Worm (Caenorhabditis elegans) whole organism, L4 larva: ENCODE data around the gene gon-4.

Experiments
- F10B5.3 ChIP-seq: sonication (generic microtip); optimal IDR thresholded peaks from 2 replicates; lab custom pipeline; 2016; ENCODE audit warnings: mild to moderate bottlenecking, missing genetic modification characterization, missing compliant biosample characterization
- F26F4.8 ChIP-seq: fragments of 200-800 bp; sonication (Bioruptor generic); conservative IDR thresholded peaks from 2 replicates; pipeline ENCODE4 v1.3.6; 2022; ENCODE audit warnings: missing genetic modification characterization, missing compliant biosample characterization
- F37D6.2 ChIP-seq: sonication (generic microtip); optimal IDR thresholded peaks from 2 replicates; lab custom pipeline; 2016; ENCODE audit warnings: mild to moderate bottlenecking, missing genetic modification characterization, missing compliant biosample characterization
- R02D3.7 ChIP-seq: fragments of 150-350 bp; sonication (generic microtip); optimal IDR thresholded peaks from 3 replicates; lab custom pipeline; 2014; ENCODE audit warnings: missing biosample characterization, missing genetic modification characterization
- Y105C5A.15 ChIP-seq: fragments of 200-800 bp; sonication (Bioruptor generic); IDR thresholded peaks from 2 replicates; pipeline ENCODE4 v1.3.6; 2022; ENCODE audit warnings: missing genetic modification characterization, missing compliant biosample characterization
- Y75B8A.6 ChIP-seq: fragments of 200-800 bp; sonication (Bioruptor generic); IDR thresholded peaks from 2 replicates; pipeline ENCODE4 v1.3.6; 2022; ENCODE audit warnings: missing genetic modification reagents, missing genetic modification characterization, missing compliant biosample characterization
- aly-2 ChIP-seq: sonication (generic microtip); optimal IDR thresholded peaks from 2 replicates; lab custom pipeline; 2018; ENCODE audit warnings: missing biosample characterization, missing genetic modification characterization
- ama-1 ChIP-seq: fragments of 150-350 bp; optimal IDR thresholded peaks from 2 replicates; lab custom pipeline; 2014; ENCODE audit warnings: inconsistent platforms, mixed read lengths
- ceh-62 ChIP-seq: sonication (generic microtip); optimal IDR thresholded peaks from 2 replicates; lab custom pipeline; 2017; ENCODE audit warnings: missing biosample characterization, missing genetic modification characterization
- daf-16 ChIP-seq, 3 experiments: sonication (generic microtip); optimal IDR thresholded peaks; 2 replicates each; lab custom pipeline; 2016 to 2017; ENCODE audit warnings: missing genetic modification characterization in 3 of 3, missing genetic modification reagents in 3 of 3, mild to moderate bottlenecking in 2 of 3, missing compliant biosample characterization in 2 of 3, missing biosample characterization in 1 of 3, moderate library complexity in 1 of 3
- daf-19 ChIP-seq: fragments of 200-800 bp; sonication (Bioruptor generic); conservative IDR thresholded peaks from 2 replicates; pipeline ENCODE4 v1.3.6; 2022; ENCODE audit warnings: missing genetic modification characterization, missing compliant biosample characterization
- dmd-6 ChIP-seq: fragments of 200-800 bp; sonication (Bioruptor generic); IDR thresholded peaks from 2 replicates; pipeline ENCODE4 v1.3.6; 2022; ENCODE audit warnings: missing genetic modification reagents, missing genetic modification characterization, missing compliant biosample characterization
- dmd-8 ChIP-seq: fragments of 200-800 bp; sonication (Bioruptor generic); IDR thresholded peaks from 2 replicates; pipeline ENCODE4 v1.3.6; 2022; ENCODE audit warnings: missing genetic modification characterization, missing compliant biosample characterization
- dmd-9 ChIP-seq: fragments of 200-800 bp; sonication (Bioruptor generic); IDR thresholded peaks from 2 replicates; pipeline ENCODE4 v1.3.6; 2022; ENCODE audit warnings: missing genetic modification reagents, missing genetic modification characterization, missing compliant biosample characterization
- duxl-1 ChIP-seq: sonication (generic microtip); optimal IDR thresholded peaks from 2 replicates; lab custom pipeline; 2016; ENCODE audit warnings: mild to moderate bottlenecking, missing genetic modification characterization, moderate library complexity, missing compliant biosample characterization; ENCODE audit not compliant: poor library complexity
- dve-1 ChIP-seq: sonication (generic microtip); optimal IDR thresholded peaks from 2 replicates; lab custom pipeline; 2017; ENCODE audit warnings: antibody characterized with exemption, mild to moderate bottlenecking, missing genetic modification characterization, missing compliant biosample characterization; ENCODE audit not compliant: insufficient read depth
- fkh-10 ChIP-seq: fragments of 150-350 bp; optimal IDR thresholded peaks from 2 replicates; lab custom pipeline; 2014; ENCODE audit warnings: missing biosample characterization, missing genetic modification reagents, missing genetic modification characterization
- gei-8 ChIP-seq: fragments of 200-800 bp; sonication (Bioruptor generic); optimal IDR thresholded peaks from 2 replicates; lab custom pipeline; 2018; ENCODE audit warnings: mild to moderate bottlenecking, missing genetic modification characterization, missing compliant biosample characterization
- hlh-11 ChIP-seq: fragments of 200-800 bp; sonication (Bioruptor generic); optimal IDR thresholded peaks from 2 replicates; lab custom pipeline; 2018; ENCODE audit warnings: mild to moderate bottlenecking, missing genetic modification characterization, missing compliant biosample characterization
- hlh-30 ChIP-seq: sonication (generic microtip); optimal IDR thresholded peaks from 2 replicates; lab custom pipeline; 2017; ENCODE audit warnings: antibody characterized with exemption, mild to moderate bottlenecking, missing genetic modification characterization, missing compliant biosample characterization; ENCODE audit not compliant: insufficient read depth
- lim-7 ChIP-seq: fragments of 200-800 bp; sonication (Bioruptor generic); IDR thresholded peaks from 2 replicates; pipeline ENCODE4 v1.3.6; 2022; ENCODE audit warnings: missing genetic modification characterization, missing compliant biosample characterization
- lin-1 ChIP-seq: fragments of 200-800 bp; sonication (Bioruptor generic); IDR thresholded peaks from 2 replicates; pipeline ENCODE4 v1.3.6; 2022; ENCODE audit warnings: missing genetic modification reagents, missing genetic modification characterization, missing compliant biosample characterization
- lin-13 ChIP-seq: fragments of 150-350 bp; optimal IDR thresholded peaks from 2 replicates; lab custom pipeline; 2014; ENCODE audit warnings: missing biosample characterization, missing genetic modification reagents, missing genetic modification characterization
- lin-15B ChIP-seq: fragments of 150-350 bp; sonication (generic microtip); optimal IDR thresholded peaks from 3 replicates; lab custom pipeline; 2014; ENCODE audit warnings: missing biosample characterization, missing genetic modification characterization
- lin-29 ChIP-seq: fragments of 200-800 bp; sonication (Bioruptor generic); IDR thresholded peaks from 2 replicates; pipeline ENCODE4 v1.3.6; 2022; ENCODE audit warnings: missing genetic modification reagents, missing genetic modification characterization, missing compliant biosample characterization
- lir-3 ChIP-seq: sonication (generic microtip); optimal IDR thresholded peaks from 2 replicates; lab custom pipeline; 2016; ENCODE audit warnings: mild to moderate bottlenecking, missing genetic modification characterization, missing compliant biosample characterization
- madf-5 ChIP-seq, 2 experiments: fragments of 200-800 bp; sonication (Bioruptor generic); IDR thresholded peaks; 2 replicates each; pipeline ENCODE4 v1.3.6; 2022; ENCODE audit warnings: missing compliant biosample characterization in 2 of 2, missing genetic modification characterization in 2 of 2
- mdt-29 ChIP-seq: fragments of 200-800 bp; sonication (Bioruptor generic); IDR thresholded peaks from 2 replicates; pipeline ENCODE4 v1.3.6; 2022; ENCODE audit warnings: missing genetic modification reagents, missing genetic modification characterization, missing compliant biosample characterization
- mxl-2 ChIP-seq: fragments of 200-800 bp; sonication (Bioruptor generic); conservative IDR thresholded peaks from 2 replicates; pipeline ENCODE4 v1.3.6; 2022; ENCODE audit warnings: missing genetic modification reagents, missing genetic modification characterization, missing compliant biosample characterization
- mxl-3 ChIP-seq: fragments of 200-800 bp; sonication (Bioruptor generic); optimal IDR thresholded peaks from 2 replicates; lab custom pipeline; 2018; ENCODE audit warnings: mild to moderate bottlenecking, missing genetic modification characterization, missing compliant biosample characterization
- nhr-10 ChIP-seq: fragments of 150-350 bp; optimal IDR thresholded peaks from 2 replicates; lab custom pipeline; 2014; ENCODE audit warnings: missing biosample characterization, missing genetic modification characterization
- nhr-11 ChIP-seq: fragments of 150-350 bp; optimal IDR thresholded peaks from 2 replicates; lab custom pipeline; 2014; ENCODE audit warnings: missing biosample characterization, missing genetic modification characterization
- nhr-111 ChIP-seq: fragments of 200-800 bp; sonication (Bioruptor generic); optimal IDR thresholded peaks from 2 replicates; lab custom pipeline; 2018; ENCODE audit warnings: mild to moderate bottlenecking, missing genetic modification characterization, missing compliant biosample characterization
- nhr-237 ChIP-seq: sonication (generic microtip); optimal IDR thresholded peaks from 2 replicates; lab custom pipeline; 2017; ENCODE audit warnings: missing biosample characterization, missing genetic modification characterization
- nhr-41 ChIP-seq: fragments of 200-800 bp; sonication (Bioruptor generic); IDR thresholded peaks from 2 replicates; pipeline ENCODE4 v1.3.6; 2022; ENCODE audit warnings: missing genetic modification reagents, missing genetic modification characterization, missing compliant biosample characterization
- nhr-76 ChIP-seq: fragments of 150-350 bp; optimal IDR thresholded peaks from 2 replicates; lab custom pipeline; 2014; ENCODE audit warnings: missing biosample characterization, missing genetic modification characterization
- nhr-77 ChIP-seq: fragments of 150-350 bp; optimal IDR thresholded peaks from 2 replicates; lab custom pipeline; 2014; ENCODE audit warnings: missing biosample characterization, missing genetic modification characterization
- php-3 ChIP-seq: fragments of 200-800 bp; sonication (Bioruptor generic); IDR thresholded peaks from 2 replicates; pipeline ENCODE4 v1.3.6; 2022; ENCODE audit warnings: missing genetic modification reagents, missing genetic modification characterization, missing compliant biosample characterization
- pqm-1 ChIP-seq: sonication (generic microtip); optimal IDR thresholded peaks from 2 replicates; lab custom pipeline; 2017; ENCODE audit warnings: missing biosample characterization, missing genetic modification characterization
- rbr-2 ChIP-seq: sonication (generic microtip); optimal IDR thresholded peaks from 2 replicates; lab custom pipeline; 2016; ENCODE audit warnings: missing genotype, missing genetic modification characterization, missing compliant biosample characterization
- saeg-2 ChIP-seq: fragments of 200-800 bp; sonication (Bioruptor generic); IDR thresholded peaks from 2 replicates; pipeline ENCODE4 v1.3.6; 2022; ENCODE audit warnings: missing genetic modification reagents, missing genetic modification characterization, missing compliant biosample characterization
- tra-1 ChIP-seq: fragments of 200-800 bp; sonication (Bioruptor generic); IDR thresholded peaks from 2 replicates; pipeline ENCODE4 v1.3.6; 2022; ENCODE audit warnings: missing genetic modification reagents, missing genetic modification characterization, missing compliant biosample characterization
- unc-39 ChIP-seq: sonication (generic microtip); optimal IDR thresholded peaks from 2 replicates; lab custom pipeline; 2017; ENCODE audit warnings: missing biosample characterization, missing genetic modification characterization
- unc-62 ChIP-seq, 3 experiments: fragments of 150-350 bp in 1 of 3; sonication (generic microtip); optimal IDR thresholded peaks in 2 of 3; peaks in 1 of 3; 1 replicate in 1 of 3; 2 replicates in 2 of 3; lab custom pipeline; 2014 to 2017; ENCODE audit warnings: missing biosample characterization in 3 of 3, missing genetic modification characterization in 3 of 3, missing genetic modification reagents in 3 of 3, missing genotype in 1 of 3
- vab-7 ChIP-seq: fragments of 200-800 bp; sonication (Bioruptor generic); IDR thresholded peaks from 2 replicates; pipeline ENCODE4 v1.3.6; 2022; ENCODE audit warnings: missing genetic modification reagents, missing genetic modification characterization, missing compliant biosample characterization
- zfp-2 ChIP-seq: sonication (generic microtip); optimal IDR thresholded peaks from 2 replicates; lab custom pipeline; 2016; ENCODE audit warnings: mild to moderate bottlenecking, missing genetic modification characterization, missing compliant biosample characterization
- zfp-3 ChIP-seq: fragments of 200-800 bp; sonication (Bioruptor generic); conservative IDR thresholded peaks from 2 replicates; pipeline ENCODE4 v1.3.6; 2022; ENCODE audit warnings: missing genetic modification reagents, missing genetic modification characterization, missing compliant biosample characterization
- zip-2 ChIP-seq: fragments of 150-350 bp; optimal IDR thresholded peaks from 2 replicates; lab custom pipeline; 2014; ENCODE audit warnings: missing biosample characterization, missing genetic modification characterization
- ztf-7 ChIP-seq: fragments of 150-350 bp; optimal IDR thresholded peaks from 2 replicates; lab custom pipeline; 2014; ENCODE audit warnings: missing biosample characterization, missing genetic modification characterization

Gene gon-4

DNA sequence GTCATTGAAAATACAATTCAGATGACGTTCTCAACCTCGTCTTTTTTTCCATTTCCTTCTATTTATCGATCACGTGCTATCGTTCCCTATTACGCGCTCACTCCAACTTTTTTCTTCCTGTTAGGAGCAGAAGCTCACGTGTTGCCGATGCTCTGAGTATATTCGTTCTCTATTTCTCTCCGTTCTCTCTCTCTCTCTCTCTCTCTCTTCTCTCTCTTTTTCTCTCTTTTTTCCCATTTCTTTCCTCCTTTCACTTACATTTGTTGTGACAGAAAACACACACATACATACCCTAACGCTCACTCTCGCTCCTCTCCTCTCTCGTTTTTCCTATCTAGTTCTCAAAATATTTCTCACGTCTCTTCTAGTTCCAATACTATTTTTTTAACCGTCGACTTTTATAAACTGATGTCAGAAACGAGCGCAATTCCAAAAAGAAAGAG lies 54.8 kb downstream of the gon-4 start (continued):
- peak; percentile 98 for TF ChIP-seq hlh-30 (tag; lab: Kevin White, UChicago)
- TF ChIP-seq nhr-111 (GFP tag; lab: Kevin White, UChicago) = no peak
- TF ChIP-seq tra-1 (GFP tag; lab: Robert Waterston, UW) = peak; percentile 93
- TF ChIP-seq lin-29 = no peak
- TF ChIP-seq unc-39 (tag; lab: Kevin White, UChicago) = no peak
- no peak for TF ChIP-seq R02D3.7 (tag; lab: Kevin White, UChicago)
- TF ChIP-seq php-3 = peak; percentile 45; the same call in 1 of the 2 replicates
- TF ChIP-seq nhr-76 (tag; lab: Kevin White, UChicago) = no peak
- TF ChIP-seq zfp-2 (tag; lab: Kevin White, UChicago) = no peak
- TF ChIP-seq vab-7 (GFP tag; lab: Robert Waterston, UW) = 0 out of 2 replicates have a peak, but pooled peaks have one; percentile 39
- 0 out of 2 replicates have a peak, but pooled peaks have one; percentile 73 for TF ChIP-seq mdt-29
- TF ChIP-seq fkh-10 (GFP tag; lab: Kevin White, UChicago) = peak; percentile 93
- TF ChIP-seq lim-7 (GFP tag; lab: Robert Waterston, UW) = no peak
- 0 out of 2 replicates have a peak, but pooled peaks have one; percentile 26 for TF ChIP-seq Y75B8A.6 (GFP tag; lab: Robert Waterston, UW)
- TF ChIP-seq nhr-77 = peak; percentile 82
- TF ChIP-seq daf-16 (GFP tag; optimal IDR thresholded peaks at IDR 0.05; lab: Kevin White, UChicago) = peak; percentile 48 to 65
- peak; percentile 67 for TF ChIP-seq daf-16 (tag; optimal IDR thresholded peaks at IDR 0.05; lab: Kevin White, UChicago)
- TF ChIP-seq ama-1 = no peak
- TF ChIP-seq pqm-1 (tag; lab: Kevin White, UChicago) = peak; percentile 70
- no peak for TF ChIP-seq ztf-7 (tag; lab: Kevin White, UChicago)
- TF ChIP-seq daf-19 = no peak
- peak; percentile 84 for TF ChIP-seq mxl-3 (GFP tag; lab: Kevin White, UChicago)
- TF ChIP-seq nhr-41 (GFP tag; lab: Robert Waterston, UW) = no peak
- peak; percentile 77 for TF ChIP-seq F37D6.2 (tag; lab: Kevin White, UChicago)
- no peak for TF ChIP-seq dmd-9 (GFP tag; lab: Robert Waterston, UW)
- TF ChIP-seq gei-8 = peak; percentile 73
- TF ChIP-seq dmd-6 (GFP tag; lab: Robert Waterston, UW) = peak; percentile 96
- TF ChIP-seq zfp-3 (GFP tag; lab: Robert Waterston, UW) = 0 out of 2 replicates have a peak, but pooled peaks have one; percentile 50
- no peak for TF ChIP-seq zip-2
- 0 out of 2 replicates have a peak, but pooled peaks have one; percentile 56 for TF ChIP-seq saeg-2 (GFP tag; lab: Robert Waterston, UW)
- TF ChIP-seq lin-13 = peak; percentile 56
- peak in 1 of 2 experiments; percentile 100 for TF ChIP-seq unc-62 (GFP tag; optimal IDR thresholded peaks at IDR 0.05 in 1 of 2; lab: Kevin White, UChicago)
- TF ChIP-seq unc-62 (tag; optimal IDR thresholded peaks at IDR 0.05; lab: Kevin White, UChicago) = no peak
- no peak for TF ChIP-seq nhr-237 (tag; lab: Kevin White, UChicago)
- TF ChIP-seq lin-1 = peak; percentile 79
- TF ChIP-seq aly-2 = no peak
- no peak for TF ChIP-seq dmd-8
- TF ChIP-seq duxl-1 (tag; lab: Kevin White, UChicago) = peak; percentile 17
- peak; percentile 79 for TF ChIP-seq nhr-10 (tag; lab: Kevin White, UChicago)
- peak; percentile 72 for TF ChIP-seq mxl-2
- no peak for TF ChIP-seq ceh-62
- 0 out of 2 replicates have a peak, but pooled peaks have one; percentile 12 for TF ChIP-seq Y105C5A.15 (GFP tag; lab: Robert Waterston, UW)
- TF ChIP-seq nhr-11 (tag; lab: Kevin White, UChicago) = peak; percentile 96
- peak; percentile 96 for TF ChIP-seq hlh-11
- TF ChIP-seq dve-1 = peak; percentile 95
- TF ChIP-seq lir-3 (tag; lab: Kevin White, UChicago) = no peak
- TF ChIP-seq rbr-2 (tag; lab: Kevin White, UChicago) = peak; percentile 91
- no peak for TF ChIP-seq F10B5.3 (tag; lab: Kevin White, UChicago)
- TF ChIP-seq madf-5 (GFP tag; IDR thresholded peaks at IDR 0.05; lab: Robert Waterston, UW) = no peak
- TF ChIP-seq lin-15B = no peak
- TF ChIP-seq F26F4.8 (GFP tag; lab: Robert Waterston, UW) = no peak
